ENCODE assay signal across 4 worm cellular contexts in genomic region chrV:11638634-11639117, ce11.
A peak's percentile ranks its signal among the peaks of the same experiment; 100 is the strongest.
TF ChIP-seq lines count a peak whose summit lies in the region.

No protein-coding gene starts in this region.

TF ChIP-seq in whole organism, L2 larva, 48 proteins besides CTCF, POLR2A, EP300 and RAD21 (continues in another document):
- TF ChIP-seq mdl-1 (tag; optimal IDR thresholded peaks at IDR 0.05; lab: Kevin White, UChicago) (peak in 1 of 2 experiments; percentile 11), egl-27 (tag; optimal IDR thresholded peaks at IDR 0.05; lab: Kevin White, UChicago) (peak; percentile 42), ztf-4 (tag; optimal IDR thresholded peaks at IDR 0.05; lab: Kevin White, UChicago) (peak; percentile 83), F13H6.1 (tag; optimal IDR thresholded peaks at IDR 0.05; lab: Kevin White, UChicago) (peak; percentile 90), nhr-6 (tag; optimal IDR thresholded peaks at IDR 0.05; lab: Kevin White, UChicago) (peak; percentile 53), alr-1 (tag; optimal IDR thresholded peaks at IDR 0.05; lab: Kevin White, UChicago) (no peak), elt-1 (tag; optimal IDR thresholded peaks at IDR 0.05; lab: Kevin White, UChicago) (no peak), peb-1 (tag; optimal IDR thresholded peaks at IDR 0.05; lab: Kevin White, UChicago) (no peak), dmd-4 (tag; optimal IDR thresholded peaks at IDR 0.05; lab: Kevin White, UChicago) (no peak), gmeb-1 (tag; optimal IDR thresholded peaks at IDR 0.05; lab: Kevin White, UChicago) (no peak), blmp-1 (tag; optimal IDR thresholded peaks at IDR 0.05; lab: Kevin White, UChicago; ENCODE audit: insufficient read depth) (peak; percentile 58), nhr-129 (tag; optimal IDR thresholded peaks at IDR 0.05; lab: Kevin White, UChicago) (peak; percentile 80), zag-1 (tag; optimal IDR thresholded peaks at IDR 0.05; lab: Kevin White, UChicago) (peak; percentile 81), nhr-237 (tag; optimal IDR thresholded peaks at IDR 0.05; lab: Kevin White, UChicago) (no peak), lsy-2 (tag; optimal IDR thresholded peaks at IDR 0.05; lab: Kevin White, UChicago) (peak; percentile 7 to 54), unc-55 (GFP tag; optimal IDR thresholded peaks at IDR 0.05; lab: Kevin White, UChicago) (peak; percentile 85), ztf-1 (GFP tag; conservative IDR thresholded peaks at IDR 0.05; lab: Robert Waterston, UW) (no peak), skn-1 (tag; optimal IDR thresholded peaks at IDR 0.05; lab: Kevin White, UChicago) (no peak), mab-5 (tag; optimal IDR thresholded peaks at IDR 0.05; lab: Kevin White, UChicago) (peak; percentile 62), ztf-11 (tag; optimal IDR thresholded peaks at IDR 0.05; lab: Kevin White, UChicago) (no peak), nhr-21 (tag; optimal IDR thresholded peaks at IDR 0.05; lab: Kevin White, UChicago) (no peak), nhr-10 (tag; optimal IDR thresholded peaks at IDR 0.05; lab: Kevin White, UChicago) (no peak), nhr-23 (tag; optimal IDR thresholded peaks at IDR 0.05; lab: Kevin White, UChicago) (no peak), ceh-16 (tag; optimal IDR thresholded peaks at IDR 0.05; lab: Kevin White, UChicago) (no peak)

TF ChIP-seq in whole organism, L4 larva, 104 proteins besides CTCF, POLR2A, EP300 and RAD21 (continues in another document):
- TF ChIP-seq nhr-28 (tag; optimal IDR thresholded peaks at IDR 0.05; lab: Kevin White, UChicago) (peak; percentile 35), fos-1 (tag; optimal IDR thresholded peaks at IDR 0.05; lab: Kevin White, UChicago) (no peak), F10B5.3 (tag; optimal IDR thresholded peaks at IDR 0.05; lab: Kevin White, UChicago) (no peak), mes-2 (tag; optimal IDR thresholded peaks at IDR 0.05; lab: Kevin White, UChicago; ENCODE audit: poor library complexity, severe bottlenecking) (peak; percentile 48), lin-39 (tag; optimal IDR thresholded peaks at IDR 0.05; lab: Kevin White, UChicago) (no peak), T20F7.1 (GFP tag; optimal IDR thresholded peaks at IDR 0.05; lab: Kevin White, UChicago) (no peak), hlh-11 (tag; optimal IDR thresholded peaks at IDR 0.05; lab: Kevin White, UChicago) (peak; percentile 55), dve-1 (tag; optimal IDR thresholded peaks at IDR 0.05; lab: Kevin White, UChicago; ENCODE audit: insufficient read depth) (peak; percentile 62), rbr-2 (tag; optimal IDR thresholded peaks at IDR 0.05; lab: Kevin White, UChicago) (peak; percentile 50), hmg-1.1 (GFP tag; IDR thresholded peaks at IDR 0.05; lab: Robert Waterston, UW) (peak; percentile 63), egl-43 (GFP tag; IDR thresholded peaks at IDR 0.05; lab: Robert Waterston, UW) (peak; percentile 69; the same call in 1 of the 2 replicates), aha-1 (tag; lab: Kevin White, UChicago) (peak; percentile 95), nhr-6 (tag; optimal IDR thresholded peaks at IDR 0.05; lab: Kevin White, UChicago) (peak; percentile 27), zip-2 (tag; optimal IDR thresholded peaks at IDR 0.05; lab: Kevin White, UChicago) (no peak), sdz-12 (GFP tag; optimal IDR thresholded peaks at IDR 0.05; lab: Kevin White, UChicago) (no peak), unc-62 (GFP tag; optimal IDR thresholded peaks at IDR 0.05 in 1 of 2; lab: Kevin White, UChicago) (peak in 1 of 2 experiments; percentile 75), unc-62 (tag; optimal IDR thresholded peaks at IDR 0.05; lab: Kevin White, UChicago) (no peak), ceh-44 (GFP tag; IDR thresholded peaks at IDR 0.05; lab: Robert Waterston, UW) (no peak), hif-1 (tag; optimal IDR thresholded peaks at IDR 0.05; lab: Kevin White, UChicago) (peak in 1 of 2 experiments; percentile 60), dmd-6 (GFP tag; IDR thresholded peaks at IDR 0.05; lab: Robert Waterston, UW) (peak; percentile 33; the same call in 1 of the 2 replicates), mdt-29 (GFP tag; IDR thresholded peaks at IDR 0.05; lab: Robert Waterston, UW) (no peak), dmd-9 (GFP tag; IDR thresholded peaks at IDR 0.05; lab: Robert Waterston, UW) (no peak), egl-27 (tag; optimal IDR thresholded peaks at IDR 0.05; lab: Kevin White, UChicago) (no peak)

TF ChIP-seq in whole organism, late embryonic, 69 proteins besides CTCF, POLR2A, EP300 and RAD21:
- peak; percentile 1 for TF ChIP-seq pat-9 (tag; optimal IDR thresholded peaks at IDR 0.05; lab: Kevin White, UChicago)
- peak; percentile 75 for TF ChIP-seq unc-42 (tag; optimal IDR thresholded peaks at IDR 0.05; lab: Kevin White, UChicago)
- no peak for TF ChIP-seq ceh-34 (tag; optimal IDR thresholded peaks at IDR 0.05; lab: Kevin White, UChicago)
- TF ChIP-seq hlh-13 (GFP tag; optimal IDR thresholded peaks at IDR 0.05; lab: Kevin White, UChicago), result peak; percentile 17
- peak; percentile 75 for TF ChIP-seq ceh-18 (tag; optimal IDR thresholded peaks at IDR 0.05; lab: Kevin White, UChicago)
- TF ChIP-seq nfya-1 (tag; optimal IDR thresholded peaks at IDR 0.05; lab: Kevin White, UChicago), result peak; percentile 17

TF ChIP-seq in whole organism, mixed stage, embryonic, 35 proteins besides CTCF, POLR2A, EP300 and RAD21:
- TF ChIP-seq drap-1 (GFP tag; optimal IDR thresholded peaks at IDR 0.05; lab: Kevin White, UChicago) (peak; percentile 23), ceh-39 (tag; optimal IDR thresholded peaks at IDR 0.05; lab: Kevin White, UChicago) (no peak), pha-4 (tag; optimal IDR thresholded peaks at IDR 0.05; lab: Kevin White, UChicago) (peak; percentile 34), snpc-4 (tag; optimal IDR thresholded peaks at IDR 0.05; lab: Kevin White, UChicago) (no peak), M03D4.4 (tag; optimal IDR thresholded peaks at IDR 0.05; lab: Kevin White, UChicago) (peak; percentile 53), nhr-2 (tag; optimal IDR thresholded peaks at IDR 0.05; lab: Kevin White, UChicago) (no peak), ces-1 (GFP tag; optimal IDR thresholded peaks at IDR 0.05; lab: Kevin White, UChicago) (peak; percentile 70), ceh-83 (GFP tag; optimal IDR thresholded peaks at IDR 0.05; lab: Kevin White, UChicago) (peak; percentile 32), sptf-1 (tag; optimal IDR thresholded peaks at IDR 0.05; lab: Kevin White, UChicago) (peak; percentile 41), mls-2 (tag; optimal IDR thresholded peaks at IDR 0.05; lab: Kevin White, UChicago) (peak; percentile 24), ceh-43 (GFP tag; optimal IDR thresholded peaks at IDR 0.05; lab: Kevin White, UChicago) (no peak), elt-1 (tag; optimal IDR thresholded peaks at IDR 0.05; lab: Kevin White, UChicago; ENCODE audit: borderline replicate concordance, insufficient read depth) (no peak), unc-120 (tag; optimal IDR thresholded peaks at IDR 0.05; lab: Kevin White, UChicago; ENCODE audit: poor library complexity, severe bottlenecking) (peak; percentile 13), mab-5 (tag; optimal IDR thresholded peaks at IDR 0.05; lab: Kevin White, UChicago) (no peak), cnd-1 (tag; optimal IDR thresholded peaks at IDR 0.05; lab: Kevin White, UChicago) (no peak)
